Worm (Caenorhabditis elegans) whole organism, mixed stage, embryonic: ENCODE results near the gene Y53F4B.14.

Source experiments
- M03D4.4 ChIP-seq: sonication (generic microtip); optimal IDR thresholded peaks from 2 replicates; lab custom pipeline; 2017; ENCODE audit warnings: mild to moderate bottlenecking, missing genetic modification characterization, missing compliant biosample characterization
- bed-3 ChIP-seq: fragments of 200-800 bp; sonication (Bioruptor generic); optimal IDR thresholded peaks from 3 replicates; lab custom pipeline; 2018; ENCODE audit warnings: mild to moderate bottlenecking, missing genetic modification characterization, moderate library complexity, missing compliant biosample characterization
- blmp-1 ChIP-seq: fragments of 150-350 bp; optimal IDR thresholded peaks from 2 replicates; lab custom pipeline; 2014; ENCODE audit warnings: missing biosample characterization, missing genetic modification characterization
- ceh-39 ChIP-seq: fragments of 150-350 bp; optimal IDR thresholded peaks from 2 replicates; lab custom pipeline; 2014; ENCODE audit warnings: missing biosample characterization, missing genetic modification characterization
- ceh-43 ChIP-seq: fragments of 200-800 bp; sonication (Bioruptor generic); optimal IDR thresholded peaks from 2 replicates; lab custom pipeline; 2018; ENCODE audit warnings: mild to moderate bottlenecking, missing genetic modification characterization, moderate library complexity, missing compliant biosample characterization
- ceh-83 ChIP-seq: fragments of 200-800 bp; sonication (Bioruptor generic); optimal IDR thresholded peaks from 2 replicates; lab custom pipeline; 2018; ENCODE audit warnings: mild to moderate bottlenecking, missing genetic modification characterization, missing compliant biosample characterization
- ces-1 ChIP-seq: fragments of 150-350 bp; optimal IDR thresholded peaks from 2 replicates; lab custom pipeline; 2014; ENCODE audit warnings: missing biosample characterization, missing genetic modification reagents, missing genetic modification characterization
- cnd-1 ChIP-seq: fragments of 200-800 bp; sonication (Bioruptor generic); optimal IDR thresholded peaks from 2 replicates; lab custom pipeline; 2018; ENCODE audit warnings: mild to moderate bottlenecking, missing genetic modification characterization, missing compliant biosample characterization
- drap-1 ChIP-seq: fragments of 200-800 bp; sonication (Bioruptor generic); optimal IDR thresholded peaks from 3 replicates; lab custom pipeline; 2018; ENCODE audit warnings: mild to moderate bottlenecking, missing genetic modification characterization, missing compliant biosample characterization
- elt-1 ChIP-seq: sonication (generic microtip); optimal IDR thresholded peaks from 2 replicates; lab custom pipeline; 2017; ENCODE audit warnings: missing genetic modification characterization, mild to moderate bottlenecking, missing compliant biosample characterization, antibody characterized with exemption, moderate library complexity, borderline replicate concordance; ENCODE audit not compliant: insufficient read depth
- elt-3 ChIP-seq: fragments of 150-350 bp; optimal IDR thresholded peaks from 2 replicates; lab custom pipeline; 2014; ENCODE audit warnings: missing biosample characterization, missing genetic modification characterization
- flh-1 ChIP-seq: fragments of 200-800 bp; sonication (Bioruptor generic); optimal IDR thresholded peaks from 2 replicates; lab custom pipeline; 2018; ENCODE audit warnings: mild to moderate bottlenecking, missing genetic modification characterization, moderate library complexity, missing compliant biosample characterization
- ham-2 ChIP-seq: fragments of 200-800 bp; sonication (Bioruptor generic); optimal IDR thresholded peaks from 2 replicates; lab custom pipeline; 2018; ENCODE audit warnings: mild to moderate bottlenecking, missing genetic modification characterization, missing compliant biosample characterization
- hlh-1 ChIP-seq: fragments of 150-350 bp; optimal IDR thresholded peaks from 2 replicates; lab custom pipeline; 2014; ENCODE audit warnings: missing biosample characterization, missing genetic modification reagents, missing genetic modification characterization
- lin-13 ChIP-seq: fragments of 150-350 bp; optimal IDR thresholded peaks from 2 replicates; lab custom pipeline; 2014; ENCODE audit warnings: missing biosample characterization, missing genetic modification characterization
- lin-32 ChIP-seq: fragments of 200-800 bp; sonication (Bioruptor generic); optimal IDR thresholded peaks from 2 replicates; lab custom pipeline; 2018; ENCODE audit warnings: mild to moderate bottlenecking, missing genetic modification characterization, missing compliant biosample characterization
- lsy-2 ChIP-seq: fragments of 150-350 bp; optimal IDR thresholded peaks from 2 replicates; lab custom pipeline; 2014; ENCODE audit warnings: missing biosample characterization, missing genetic modification characterization
- mab-5 ChIP-seq: fragments of 150-350 bp; optimal IDR thresholded peaks from 2 replicates; lab custom pipeline; 2014; ENCODE audit warnings: missing biosample characterization, missing genetic modification characterization
- mep-1 ChIP-seq: fragments of 150-350 bp; optimal IDR thresholded peaks from 2 replicates; lab custom pipeline; 2017; ENCODE audit warnings: missing biosample characterization, missing genetic modification reagents, missing genetic modification characterization, inconsistent platforms
- mls-2 ChIP-seq: sonication (generic microtip); optimal IDR thresholded peaks from 2 replicates; lab custom pipeline; 2016; ENCODE audit warnings: mild to moderate bottlenecking, missing genetic modification characterization, moderate library complexity, missing compliant biosample characterization
- nhr-12 ChIP-seq: fragments of 150-350 bp; optimal IDR thresholded peaks from 2 replicates; lab custom pipeline; 2014; ENCODE audit warnings: missing biosample characterization, missing genetic modification characterization
- nhr-2 ChIP-seq: fragments of 150-350 bp; optimal IDR thresholded peaks from 2 replicates; lab custom pipeline; 2014; ENCODE audit warnings: missing biosample characterization, missing genetic modification characterization
- nhr-237 ChIP-seq: fragments of 150-350 bp; optimal IDR thresholded peaks from 2 replicates; lab custom pipeline; 2014; ENCODE audit warnings: missing biosample characterization, missing genetic modification characterization
- nhr-28 ChIP-seq: fragments of 150-350 bp; optimal IDR thresholded peaks from 2 replicates; lab custom pipeline; 2014; ENCODE audit warnings: missing biosample characterization, missing genetic modification characterization
- nhr-76 ChIP-seq: sonication (generic microtip); optimal IDR thresholded peaks from 2 replicates; lab custom pipeline; 2017; ENCODE audit warnings: missing biosample characterization, missing genetic modification characterization
- pha-4 ChIP-seq: fragments of 150-350 bp; optimal IDR thresholded peaks from 2 replicates; lab custom pipeline; 2018; ENCODE audit warnings: missing biosample characterization, missing genetic modification reagents, missing genetic modification characterization
- sem-2 ChIP-seq: fragments of 200-800 bp; sonication (Bioruptor generic); optimal IDR thresholded peaks from 2 replicates; lab custom pipeline; 2018; ENCODE audit warnings: mild to moderate bottlenecking, missing genetic modification characterization, missing compliant biosample characterization
- snpc-4 ChIP-seq: fragments of 150-350 bp; optimal IDR thresholded peaks from 2 replicates; lab custom pipeline; 2014; ENCODE audit warnings: missing biosample characterization, missing genetic modification characterization
- sptf-1 ChIP-seq: sonication (generic microtip); optimal IDR thresholded peaks from 2 replicates; lab custom pipeline; 2017; ENCODE audit warnings: mild to moderate bottlenecking, missing genetic modification characterization, moderate library complexity, missing compliant biosample characterization
- tbx-8 ChIP-seq: fragments of 200-800 bp; sonication (Bioruptor generic); optimal IDR thresholded peaks from 2 replicates; lab custom pipeline; 2018; ENCODE audit warnings: mild to moderate bottlenecking, missing genetic modification characterization, moderate library complexity, missing compliant biosample characterization
- unc-120 ChIP-seq: sonication (generic microtip); optimal IDR thresholded peaks from 2 replicates; lab custom pipeline; 2017; ENCODE audit warnings: missing genetic modification characterization, missing compliant biosample characterization; ENCODE audit not compliant: poor library complexity, severe bottlenecking
- unc-39 ChIP-seq: fragments of 150-350 bp; optimal IDR thresholded peaks from 2 replicates; lab custom pipeline; 2014; ENCODE audit warnings: missing biosample characterization, missing genetic modification characterization
- unc-62 ChIP-seq: fragments of 150-350 bp; optimal IDR thresholded peaks from 2 replicates; lab custom pipeline; 2014; ENCODE audit warnings: missing biosample characterization, missing genetic modification reagents, missing genetic modification characterization
- zip-8 ChIP-seq: fragments of 150-350 bp; optimal IDR thresholded peaks from 2 replicates; lab custom pipeline; 2014; ENCODE audit warnings: missing biosample characterization, missing genetic modification characterization
- ztf-11 ChIP-seq: fragments of 150-350 bp; optimal IDR thresholded peaks from 2 replicates; lab custom pipeline; 2014; ENCODE audit warnings: missing biosample characterization, missing genetic modification characterization

The Y53F4B.14 gene

DNA sequence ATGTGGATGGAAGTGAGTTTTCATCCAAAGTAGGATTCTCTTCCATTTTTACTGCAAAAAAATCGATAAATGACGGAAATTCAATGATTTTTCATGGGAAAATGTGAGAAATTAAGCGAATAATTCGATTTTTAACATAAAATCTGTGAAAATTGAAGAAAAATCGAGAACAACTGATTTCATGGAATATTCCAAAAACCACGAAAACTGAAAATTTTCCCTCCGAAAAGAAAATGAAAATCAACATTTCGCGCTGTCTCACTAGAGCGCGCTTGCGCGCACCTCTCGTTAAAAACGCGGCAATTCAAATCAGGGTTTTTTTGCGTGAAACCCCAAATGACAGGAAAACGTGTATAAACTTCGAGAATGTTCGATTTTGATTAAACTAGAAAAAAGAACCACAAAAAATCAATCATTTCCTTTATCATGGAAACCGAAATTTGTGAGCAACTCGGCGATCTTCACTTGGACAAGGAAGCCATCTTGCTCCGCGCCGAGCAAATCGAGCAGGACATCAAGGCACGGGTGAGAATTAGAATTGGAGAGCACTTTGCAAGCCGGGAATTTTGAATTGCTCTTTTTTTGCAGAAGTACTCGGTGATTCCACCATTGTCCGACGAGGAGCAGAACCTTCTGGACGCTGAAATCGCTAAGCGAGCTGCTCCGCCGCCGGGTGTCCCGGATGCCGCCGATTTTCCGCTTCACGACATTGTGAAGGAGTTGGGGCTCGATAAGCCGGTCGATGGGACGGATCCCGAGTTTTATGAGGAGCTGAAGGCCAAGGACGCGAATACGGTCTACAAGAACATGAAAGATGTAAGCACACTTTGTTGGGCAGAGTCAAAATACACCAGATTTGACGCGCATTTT is 27.2 kb upstream of the Y53F4B.14 start, which contains the start of the genes Y53F4B.9 and Y53F4B.11:
Y53F4B.9 (minus strand) TSS at position 51 of the 870 bp plus-strand sequence.
Y53F4B.11 (plus strand) TSS at position 383 of the 870 bp plus-strand sequence.
- TF ChIP-seq ceh-43 (GFP tag; lab: Kevin White, UChicago) = no peak
- no peak for TF ChIP-seq drap-1 (GFP tag; lab: Kevin White, UChicago)
- TF ChIP-seq ceh-39 = peak; percentile 44
- TF ChIP-seq nhr-76 = no peak
- peak; percentile 94 for TF ChIP-seq mep-1 (tag; lab: Kevin White, UChicago)
- TF ChIP-seq flh-1 = no peak
- TF ChIP-seq zip-8 (tag; lab: Kevin White, UChicago) = no peak
- no peak for TF ChIP-seq M03D4.4 (tag; lab: Kevin White, UChicago)
- peak; percentile 28 for TF ChIP-seq unc-62 (GFP tag; lab: Kevin White, UChicago)
- no peak for TF ChIP-seq tbx-8 (GFP tag; lab: Kevin White, UChicago)
- no peak for TF ChIP-seq mls-2
- no peak for TF ChIP-seq mab-5 (tag; lab: Kevin White, UChicago)
- no peak for TF ChIP-seq bed-3
- no peak for TF ChIP-seq ceh-83
- no peak for TF ChIP-seq unc-39
- no peak for TF ChIP-seq nhr-12 (tag; lab: Kevin White, UChicago)
- peak; percentile 32 for TF ChIP-seq sptf-1 (tag; lab: Kevin White, UChicago)
- peak; percentile 74 for TF ChIP-seq lsy-2 (tag; lab: Kevin White, UChicago)
- peak; percentile 65 for TF ChIP-seq ces-1 (GFP tag; lab: Kevin White, UChicago)
- TF ChIP-seq lin-32 (GFP tag; lab: Kevin White, UChicago) = no peak
- TF ChIP-seq unc-120 (tag; lab: Kevin White, UChicago) = no peak
- TF ChIP-seq ham-2 (GFP tag; lab: Kevin White, UChicago) = no peak
- no peak for TF ChIP-seq cnd-1 (tag; lab: Kevin White, UChicago)
- no peak for TF ChIP-seq snpc-4
- no peak for TF ChIP-seq elt-3 (tag; lab: Kevin White, UChicago)
- peak; percentile 83 for TF ChIP-seq nhr-237 (tag; lab: Kevin White, UChicago)
- no peak for TF ChIP-seq ztf-11
- peak; percentile 34 for TF ChIP-seq pha-4 (tag; lab: Kevin White, UChicago)
- peak; percentile 24 for TF ChIP-seq nhr-2 (tag; lab: Kevin White, UChicago)
- TF ChIP-seq elt-1 (tag; lab: Kevin White, UChicago) = no peak
- TF ChIP-seq blmp-1 = no peak
- peak; percentile 24 for TF ChIP-seq lin-13
- no peak for TF ChIP-seq nhr-28
- TF ChIP-seq hlh-1 = peak; percentile 31
- no peak for TF ChIP-seq sem-2 (GFP tag; lab: Kevin White, UChicago)

DNA sequence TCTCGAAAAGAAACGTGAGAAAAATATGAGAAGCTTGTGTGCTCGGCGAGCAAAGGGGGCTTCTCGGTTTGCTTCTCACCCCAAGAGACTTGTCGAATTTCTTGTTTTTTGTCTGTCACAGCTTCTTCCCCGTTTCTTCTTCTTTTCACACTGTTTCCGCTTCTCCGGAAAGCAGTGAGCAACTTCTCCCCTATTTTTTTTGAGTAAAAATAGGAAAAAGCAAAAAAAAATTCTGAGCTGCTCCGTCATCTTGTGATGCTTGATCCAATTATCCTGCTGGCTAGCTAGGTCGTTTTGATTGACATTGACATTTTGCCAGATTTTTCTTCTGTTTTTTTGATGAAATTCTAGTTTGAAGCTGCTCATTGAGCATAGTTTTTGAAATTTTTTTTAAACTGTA is 23.4 kb upstream of the Y53F4B.14 start, which contains the start of gene Y53F4B.51:
Y53F4B.51 (minus strand) TSS at position 63 of the 400 bp plus-strand sequence.
- TF ChIP-seq mep-1 (tag; lab: Kevin White, UChicago) = no peak

DNA sequence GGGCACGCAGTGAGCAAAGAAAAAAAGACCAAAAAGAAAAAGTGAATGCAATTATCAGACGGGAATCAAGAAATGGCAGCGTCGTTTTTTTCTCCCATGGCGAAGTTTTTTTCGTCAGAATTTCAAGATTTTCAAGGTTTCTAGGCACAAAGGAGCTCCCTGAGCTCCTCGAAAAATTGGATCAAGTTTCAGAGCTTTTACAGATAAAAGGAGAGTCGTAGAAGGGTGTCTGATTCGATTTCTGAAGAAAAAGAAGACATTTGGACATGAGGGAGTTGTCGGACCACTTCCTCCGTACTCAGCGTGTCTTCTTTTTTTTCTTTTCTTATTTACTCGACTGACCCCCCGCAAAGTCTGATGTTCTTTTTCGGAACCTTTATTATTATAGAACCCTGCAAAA is 22.1 kb upstream of the Y53F4B.14 start:
- peak; percentile 61 for TF ChIP-seq ces-1 (GFP tag; lab: Kevin White, UChicago)
- TF ChIP-seq unc-62 (GFP tag; lab: Kevin White, UChicago) = no peak
- no peak for TF ChIP-seq nhr-2 (tag; lab: Kevin White, UChicago)
- TF ChIP-seq, all 35 proteins: peak for 1

DNA sequence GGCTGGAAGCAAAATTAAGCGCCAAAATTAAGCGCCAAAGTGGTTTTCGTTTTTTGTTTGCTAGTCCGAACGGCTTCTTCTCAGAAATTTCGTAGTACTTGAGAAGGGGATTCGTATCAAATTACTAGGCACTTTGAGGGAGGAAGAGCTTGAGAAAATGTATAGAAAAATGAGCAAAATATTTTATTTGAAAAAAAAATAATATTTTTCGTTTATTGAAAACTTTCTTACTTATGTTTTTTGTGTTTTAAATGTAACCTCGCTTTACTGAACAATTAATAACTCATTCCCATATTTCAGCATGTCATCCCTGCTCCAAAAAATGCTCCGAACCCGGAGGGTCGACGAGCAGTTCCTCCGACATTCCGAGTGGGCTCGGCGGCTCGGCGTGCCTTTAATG is 18.9 kb upstream of the Y53F4B.14 start, which contains the start of gene Y53F4B.12:
Y53F4B.12 (plus strand) TSS at position 301 of the 400 bp plus-strand sequence.
- TF ChIP-seq ham-2 (GFP tag; lab: Kevin White, UChicago) (no peak), nhr-237 (tag; lab: Kevin White, UChicago) (no peak)
